Worm (Caenorhabditis elegans) whole organism, L2 larva: Measurements from ENCODE around the gene cutl-25.
A peak's percentile ranks its signal among the peaks of the same experiment; 100 is the strongest.

Experiments
- C34F6.9 ChIP-seq: fragments of 150-350 bp; optimal IDR thresholded peaks from 2 replicates; lab custom pipeline; 2014; ENCODE audit warnings: missing biosample characterization, missing genetic modification characterization
- Y55F3AM.14 ChIP-seq: fragments of 200-800 bp; sonication (Bioruptor generic); optimal IDR thresholded peaks from 2 replicates; lab custom pipeline; 2018; ENCODE audit warnings: mild to moderate bottlenecking, missing genetic modification characterization, missing compliant biosample characterization
- ZK546.5 ChIP-seq: sonication (generic microtip); optimal IDR thresholded peaks from 2 replicates; lab custom pipeline; 2017; ENCODE audit warnings: missing biosample characterization, missing genetic modification characterization
- alr-1 ChIP-seq: fragments of 150-350 bp; optimal IDR thresholded peaks from 2 replicates; lab custom pipeline; 2014; ENCODE audit warnings: missing biosample characterization, missing genetic modification characterization
- aly-2 ChIP-seq: fragments of 150-350 bp; optimal IDR thresholded peaks from 2 replicates; lab custom pipeline; 2014; ENCODE audit warnings: missing biosample characterization, missing genetic modification characterization
- ama-1 ChIP-seq: fragments of 150-350 bp; optimal IDR thresholded peaks from 2 replicates; lab custom pipeline; 2018; ENCODE audit warnings: inconsistent platforms
- blmp-1 ChIP-seq: sonication (generic microtip); optimal IDR thresholded peaks from 2 replicates; lab custom pipeline; 2017; ENCODE audit warnings: missing genetic modification characterization, mild to moderate bottlenecking, missing compliant biosample characterization, antibody characterized with exemption, moderate library complexity; ENCODE audit not compliant: insufficient read depth
- ceh-16 ChIP-seq: fragments of 150-350 bp; optimal IDR thresholded peaks from 2 replicates; lab custom pipeline; 2014; ENCODE audit warnings: missing biosample characterization, missing genetic modification characterization
- crh-2 ChIP-seq: sonication (generic microtip); optimal IDR thresholded peaks from 2 replicates; lab custom pipeline; 2017; ENCODE audit warnings: missing biosample characterization, missing genetic modification characterization
- dmd-4 ChIP-seq: sonication (generic microtip); optimal IDR thresholded peaks from 2 replicates; lab custom pipeline; 2017; ENCODE audit warnings: missing biosample characterization, missing genetic modification characterization
- egl-27 ChIP-seq: sonication (generic microtip); optimal IDR thresholded peaks from 3 replicates; lab custom pipeline; 2017; ENCODE audit warnings: missing biosample characterization, missing genetic modification reagents, missing genetic modification characterization
- elt-1 ChIP-seq: fragments of 150-350 bp; optimal IDR thresholded peaks from 2 replicates; lab custom pipeline; 2014; ENCODE audit warnings: missing biosample characterization, missing genetic modification characterization
- elt-3 ChIP-seq: sonication (generic microtip); optimal IDR thresholded peaks from 2 replicates; lab custom pipeline; 2017; ENCODE audit warnings: missing biosample characterization, missing genetic modification characterization
- fos-1 ChIP-seq: fragments of 150-350 bp; optimal IDR thresholded peaks from 2 replicates; lab custom pipeline; 2014; ENCODE audit warnings: missing biosample characterization, missing genetic modification characterization
- gmeb-1 ChIP-seq: fragments of 150-350 bp; optimal IDR thresholded peaks from 2 replicates; lab custom pipeline; 2014; ENCODE audit warnings: missing biosample characterization, missing genetic modification characterization
- lin-13 ChIP-seq: fragments of 150-350 bp; optimal IDR thresholded peaks from 2 replicates; lab custom pipeline; 2014; ENCODE audit warnings: missing biosample characterization, missing genetic modification reagents, missing genetic modification characterization
- lin-39 ChIP-seq: fragments of 150-350 bp; optimal IDR thresholded peaks from 2 replicates; lab custom pipeline; 2014; ENCODE audit warnings: missing biosample characterization, missing genetic modification reagents, missing genetic modification characterization
- lsy-2 ChIP-seq, 2 experiments: fragments of 150-350 bp in 1 of 2; sonication (generic microtip) in 1 of 2; optimal IDR thresholded peaks; 2 replicates each; lab custom pipeline; 2014 to 2017; ENCODE audit warnings: missing biosample characterization in 2 of 2, missing genetic modification characterization in 2 of 2
- mab-5 ChIP-seq: fragments of 150-350 bp; optimal IDR thresholded peaks from 2 replicates; lab custom pipeline; 2014; ENCODE audit warnings: missing biosample characterization, missing genetic modification characterization
- mbf-1 ChIP-seq: sonication (generic microtip); optimal IDR thresholded peaks from 2 replicates; lab custom pipeline; 2017; ENCODE audit warnings: missing biosample characterization, missing genetic modification characterization
- mdl-1 ChIP-seq, 2 experiments: fragments of 150-350 bp in 1 of 2; sonication (generic microtip) in 1 of 2; optimal IDR thresholded peaks; 2 replicates each; lab custom pipeline; 2017; ENCODE audit warnings: missing biosample characterization in 2 of 2, missing genetic modification characterization in 2 of 2
- nhr-11 ChIP-seq: fragments of 150-350 bp; optimal IDR thresholded peaks from 2 replicates; lab custom pipeline; 2014; ENCODE audit warnings: missing biosample characterization, missing genetic modification characterization
- nhr-12 ChIP-seq: fragments of 150-350 bp; optimal IDR thresholded peaks from 2 replicates; lab custom pipeline; 2014; ENCODE audit warnings: missing biosample characterization, missing genetic modification characterization
- nhr-21 ChIP-seq: fragments of 150-350 bp; optimal IDR thresholded peaks from 2 replicates; lab custom pipeline; 2014; ENCODE audit warnings: missing biosample characterization, missing genetic modification characterization
- nhr-23 ChIP-seq: fragments of 150-350 bp; optimal IDR thresholded peaks from 2 replicates; lab custom pipeline; 2014; ENCODE audit warnings: missing biosample characterization, missing genetic modification reagents, missing genetic modification characterization
- nhr-237 ChIP-seq: fragments of 150-350 bp; optimal IDR thresholded peaks from 2 replicates; lab custom pipeline; 2014; ENCODE audit warnings: missing biosample characterization, missing genetic modification characterization
- nhr-25 ChIP-seq: fragments of 150-350 bp; sonication (generic microtip); optimal IDR thresholded peaks from 3 replicates; lab custom pipeline; 2014; ENCODE audit warnings: missing biosample characterization, missing genetic modification characterization
- nhr-6 ChIP-seq: fragments of 150-350 bp; optimal IDR thresholded peaks from 2 replicates; lab custom pipeline; 2014; ENCODE audit warnings: missing biosample characterization, missing genetic modification characterization
- nhr-77 ChIP-seq: fragments of 150-350 bp; optimal IDR thresholded peaks from 2 replicates; lab custom pipeline; 2014; ENCODE audit warnings: missing biosample characterization, missing genetic modification characterization
- peb-1 ChIP-seq: fragments of 150-350 bp; optimal IDR thresholded peaks from 2 replicates; lab custom pipeline; 2014; ENCODE audit warnings: missing biosample characterization, missing genetic modification characterization
- sem-4 ChIP-seq: fragments of 150-350 bp; optimal IDR thresholded peaks from 2 replicates; lab custom pipeline; 2014; ENCODE audit warnings: missing biosample characterization, missing genetic modification reagents, missing genetic modification characterization
- sma-3 ChIP-seq: sonication (generic microtip); optimal IDR thresholded peaks from 2 replicates; lab custom pipeline; 2016; ENCODE audit warnings: missing genetic modification reagents, missing genetic modification characterization, missing compliant biosample characterization
- sma-9 ChIP-seq, 2 experiments: fragments of 150-350 bp in 1 of 2; sonication (generic microtip) in 1 of 2; optimal IDR thresholded peaks; 2 replicates each; lab custom pipeline; 2014 to 2016; ENCODE audit warnings: missing genetic modification characterization in 2 of 2, mild to moderate bottlenecking in 1 of 2, missing biosample characterization in 1 of 2, missing compliant biosample characterization in 1 of 2, missing genetic modification reagents in 1 of 2, moderate library complexity in 1 of 2
- snpc-4 ChIP-seq: fragments of 150-350 bp; optimal IDR thresholded peaks from 2 replicates; lab custom pipeline; 2014; ENCODE audit warnings: missing biosample characterization, missing genetic modification characterization
- unc-39 ChIP-seq: fragments of 150-350 bp; optimal IDR thresholded peaks from 2 replicates; lab custom pipeline; 2014; ENCODE audit warnings: missing biosample characterization, missing genetic modification characterization
- unc-62 ChIP-seq: fragments of 150-350 bp; optimal IDR thresholded peaks from 2 replicates; lab custom pipeline; 2014; ENCODE audit warnings: missing biosample characterization, missing genetic modification reagents, missing genetic modification characterization
- zag-1 ChIP-seq: fragments of 150-350 bp; optimal IDR thresholded peaks from 2 replicates; lab custom pipeline; 2014; ENCODE audit warnings: missing biosample characterization, missing genetic modification characterization
- ztf-1 ChIP-seq: fragments of 200-800 bp; sonication (Bioruptor generic); conservative IDR thresholded peaks from 2 replicates; pipeline ENCODE4 v1.3.6; 2022; ENCODE audit warnings: missing genetic modification characterization, missing compliant biosample characterization
- ztf-11 ChIP-seq: sonication (generic microtip); optimal IDR thresholded peaks from 2 replicates; lab custom pipeline; 2017; ENCODE audit warnings: missing biosample characterization, missing genetic modification characterization
- ztf-4 ChIP-seq: fragments of 150-350 bp; optimal IDR thresholded peaks from 2 replicates; lab custom pipeline; 2014; ENCODE audit warnings: missing biosample characterization, missing genetic modification characterization

The cutl-25 gene

DNA sequence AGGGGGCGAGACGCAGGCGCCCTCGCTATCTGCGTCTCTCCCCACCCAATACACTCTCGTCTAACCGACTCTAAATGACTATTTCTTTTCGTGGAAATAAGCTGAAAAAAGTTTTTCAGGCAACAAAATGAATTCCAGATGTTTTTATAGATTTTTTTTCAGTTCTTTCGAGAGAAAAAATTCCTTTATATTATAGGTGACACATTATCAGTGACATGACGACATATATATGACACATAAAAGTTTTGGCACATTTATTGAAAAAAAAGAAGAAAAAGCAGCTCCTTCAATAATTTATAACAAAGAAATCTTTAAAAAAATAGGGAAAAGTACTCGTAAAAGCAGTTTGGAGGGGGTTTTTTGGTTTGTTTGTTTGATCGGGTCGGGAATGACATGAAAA is 13.3 kb upstream of the cutl-25 start, which contains the start of gene fipr-29:
Gene fipr-29, minus strand, starts transcription at position 101 of the 400 bp plus-strand sequence.
- TF ChIP-seq elt-1 (tag; lab: Kevin White, UChicago) (no peak), fos-1 (tag; lab: Kevin White, UChicago) (no peak), sma-3 (GFP tag; lab: Kevin White, UChicago) (no peak), sma-9 (GFP tag; optimal IDR thresholded peaks at IDR 0.05; lab: Kevin White, UChicago) (no peak), sma-9 (tag; optimal IDR thresholded peaks at IDR 0.05; lab: Kevin White, UChicago) (no peak), nhr-11 (tag; lab: Kevin White, UChicago) (no peak), ztf-11 (tag; lab: Kevin White, UChicago) (no peak), nhr-25 (no peak), mab-5 (no peak), lsy-2 (tag; optimal IDR thresholded peaks at IDR 0.05; lab: Kevin White, UChicago) (no peak), nhr-77 (tag; lab: Kevin White, UChicago) (no peak), nhr-23 (tag; lab: Kevin White, UChicago) (no peak), crh-2 (tag; lab: Kevin White, UChicago) (no peak), peb-1 (tag; lab: Kevin White, UChicago) (no peak), mbf-1 (tag; lab: Kevin White, UChicago) (no peak), alr-1 (tag; lab: Kevin White, UChicago) (no peak), nhr-12 (tag; lab: Kevin White, UChicago) (no peak), gmeb-1 (tag; lab: Kevin White, UChicago) (no peak), mdl-1 (tag; optimal IDR thresholded peaks at IDR 0.05; lab: Kevin White, UChicago) (no peak), ZK546.5 (tag; lab: Kevin White, UChicago) (no peak)

DNA sequence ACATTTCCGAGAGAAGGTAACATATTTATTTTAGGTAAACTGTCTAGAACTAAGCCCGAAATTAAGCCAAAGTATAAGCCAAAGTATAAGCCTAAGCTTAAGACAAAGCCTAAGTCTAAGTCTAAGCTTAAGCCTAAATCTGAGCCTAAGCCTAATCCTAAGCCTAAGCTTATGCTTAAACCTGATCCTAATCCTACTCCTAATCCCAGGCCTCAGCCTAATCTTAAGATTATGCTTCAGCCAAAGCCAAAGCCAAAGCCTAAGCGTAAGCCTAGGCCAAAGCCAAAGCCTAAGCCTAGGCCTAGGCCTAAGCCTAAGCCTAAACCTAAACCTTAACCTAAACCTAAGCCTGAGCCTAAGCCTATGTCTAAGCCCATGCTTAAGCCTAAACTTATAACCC is 8.9 kb upstream of the cutl-25 start:
- TF ChIP-seq mbf-1 (tag; lab: Kevin White, UChicago) (no peak), nhr-23 (tag; lab: Kevin White, UChicago) (no peak), peb-1 (tag; lab: Kevin White, UChicago) (no peak), elt-3 (tag; lab: Kevin White, UChicago) (no peak)

ce11 chrIII:3047909-3048308 is 969 bp upstream of the cutl-25 start:
- TF ChIP-seq egl-27 (tag; lab: Kevin White, UChicago) (no peak), elt-3 (tag; lab: Kevin White, UChicago) (no peak), dmd-4 (no peak), blmp-1 (tag; lab: Kevin White, UChicago) (peak; percentile 60)
- TF ChIP-seq, all 48 proteins: peak for 1

DNA sequence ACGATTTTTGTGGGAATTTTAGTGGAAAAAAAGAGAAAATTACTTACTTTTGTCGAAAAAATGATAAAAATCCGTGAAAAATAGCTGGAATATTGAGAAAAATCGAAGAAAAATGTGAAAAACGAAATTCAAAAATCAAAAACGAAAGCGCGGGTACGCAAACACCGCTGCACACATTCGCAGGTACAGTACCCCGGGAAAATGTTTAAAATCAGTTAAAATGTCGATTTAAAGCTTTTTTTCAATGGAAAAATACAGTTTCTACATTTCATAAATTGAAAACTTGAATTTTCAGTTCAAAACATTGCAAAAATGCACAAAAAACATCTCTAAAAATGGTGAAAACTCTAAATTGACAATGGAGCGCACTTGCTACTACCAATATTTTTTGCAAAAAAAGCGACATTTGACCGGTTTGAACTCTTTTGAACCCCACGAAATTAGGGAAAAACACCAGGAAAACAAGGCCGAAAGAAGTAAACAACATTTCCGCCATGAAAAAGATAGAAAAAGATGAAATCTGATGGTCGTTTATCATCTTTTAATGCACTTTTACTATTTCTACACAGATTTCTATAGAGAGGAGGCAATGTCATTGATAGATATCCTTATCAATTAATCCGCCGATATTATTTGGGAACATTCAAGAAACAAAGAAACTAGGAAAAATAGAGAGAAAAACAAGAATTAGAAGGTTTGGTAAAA is 6.1 kb downstream of the cutl-25 start, which contains the start of gene daf-2:
Gene daf-2, minus strand, starts transcription at position 112 of the 705 bp plus-strand sequence.
- TF ChIP-seq nhr-21 (tag; lab: Kevin White, UChicago) (peak; percentile 23), elt-1 (tag; lab: Kevin White, UChicago) (no peak)

DNA sequence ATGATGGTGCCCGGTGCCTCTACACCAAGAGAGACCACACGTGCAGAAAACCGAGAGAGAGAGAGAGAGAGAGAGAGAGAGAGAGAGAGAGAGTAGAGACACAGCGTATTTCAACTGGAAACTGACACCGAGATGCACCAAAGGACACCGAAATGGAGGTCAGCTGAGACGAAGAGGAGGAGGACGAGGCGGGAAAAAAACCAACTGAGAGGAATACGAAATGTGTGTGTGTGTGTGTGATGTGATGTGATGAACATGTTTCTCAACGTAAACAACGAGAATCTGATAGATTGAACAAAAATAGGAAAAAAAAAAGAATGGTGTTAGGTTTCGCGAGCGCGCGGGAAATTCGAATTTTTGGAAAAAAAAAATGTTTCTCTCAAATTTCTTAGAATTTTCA is 9.6 kb downstream of the cutl-25 start:
- peak; percentile 56 for TF ChIP-seq gmeb-1 (tag; lab: Kevin White, UChicago)
- no peak for TF ChIP-seq lin-39 (tag; lab: Kevin White, UChicago)
- no peak for TF ChIP-seq ztf-1 (GFP tag; lab: Robert Waterston, UW)
- TF ChIP-seq unc-62 (GFP tag; lab: Kevin White, UChicago): no peak
- peak; percentile 54 for TF ChIP-seq Y55F3AM.14
- no peak for TF ChIP-seq nhr-21 (tag; lab: Kevin White, UChicago)
- TF ChIP-seq ceh-16 (tag; lab: Kevin White, UChicago): no peak
- TF ChIP-seq sem-4 (tag; lab: Kevin White, UChicago): peak; percentile 65
- TF ChIP-seq ama-1 (lab: Kevin White, UChicago): no peak
- no peak for TF ChIP-seq sma-3 (GFP tag; lab: Kevin White, UChicago)
- TF ChIP-seq crh-2 (tag; lab: Kevin White, UChicago): peak; percentile 62
- peak; percentile 75 for TF ChIP-seq C34F6.9 (tag; lab: Kevin White, UChicago)
- TF ChIP-seq mab-5: peak; percentile 20
- TF ChIP-seq unc-39 (tag; lab: Kevin White, UChicago): no peak
- peak; percentile 29 for TF ChIP-seq fos-1 (tag; lab: Kevin White, UChicago)
- TF ChIP-seq peb-1 (tag; lab: Kevin White, UChicago): no peak
- TF ChIP-seq alr-1 (tag; lab: Kevin White, UChicago): no peak
- TF ChIP-seq nhr-25: peak; percentile 43
- TF ChIP-seq elt-3 (tag; lab: Kevin White, UChicago): no peak
- peak; percentile 63 for TF ChIP-seq sma-9 (GFP tag; optimal IDR thresholded peaks at IDR 0.05; lab: Kevin White, UChicago)
- TF ChIP-seq sma-9 (tag; optimal IDR thresholded peaks at IDR 0.05; lab: Kevin White, UChicago): no peak
- TF ChIP-seq ztf-11 (tag; lab: Kevin White, UChicago): no peak
- no peak for TF ChIP-seq nhr-12 (tag; lab: Kevin White, UChicago)
- TF ChIP-seq ztf-4: peak; percentile 33
- no peak for TF ChIP-seq elt-1 (tag; lab: Kevin White, UChicago)
- no peak for TF ChIP-seq nhr-11 (tag; lab: Kevin White, UChicago)
- TF ChIP-seq mdl-1 (tag; optimal IDR thresholded peaks at IDR 0.05; lab: Kevin White, UChicago): peak; percentile 22 to 81
- no peak for TF ChIP-seq aly-2
- no peak for TF ChIP-seq mbf-1 (tag; lab: Kevin White, UChicago)
- TF ChIP-seq snpc-4 (tag; lab: Kevin White, UChicago): no peak
- peak; percentile 5 for TF ChIP-seq lin-13 (GFP tag; lab: Kevin White, UChicago)
- no peak for TF ChIP-seq zag-1 (tag; lab: Kevin White, UChicago)
- TF ChIP-seq dmd-4: no peak
- TF ChIP-seq nhr-237 (tag; lab: Kevin White, UChicago): no peak
- no peak for TF ChIP-seq nhr-6 (tag; lab: Kevin White, UChicago)
